Worm (Caenorhabditis elegans) whole organism, midembryonic: ENCODE data around the gene F40F8.11.

Experiments
- tab-1 ChIP-seq: fragments of 200-800 bp; sonication (Bioruptor generic); IDR thresholded peaks from 2 replicates; pipeline ENCODE4 v1.3.6; 2022; ENCODE audit warnings: missing genetic modification characterization, missing compliant biosample characterization
- ztf-23 ChIP-seq: fragments of 200-800 bp; sonication (Bioruptor generic); IDR thresholded peaks from 2 replicates; pipeline ENCODE4 v1.3.6; 2022; ENCODE audit warnings: missing genetic modification reagents, missing genetic modification characterization, missing compliant biosample characterization

DNA sequence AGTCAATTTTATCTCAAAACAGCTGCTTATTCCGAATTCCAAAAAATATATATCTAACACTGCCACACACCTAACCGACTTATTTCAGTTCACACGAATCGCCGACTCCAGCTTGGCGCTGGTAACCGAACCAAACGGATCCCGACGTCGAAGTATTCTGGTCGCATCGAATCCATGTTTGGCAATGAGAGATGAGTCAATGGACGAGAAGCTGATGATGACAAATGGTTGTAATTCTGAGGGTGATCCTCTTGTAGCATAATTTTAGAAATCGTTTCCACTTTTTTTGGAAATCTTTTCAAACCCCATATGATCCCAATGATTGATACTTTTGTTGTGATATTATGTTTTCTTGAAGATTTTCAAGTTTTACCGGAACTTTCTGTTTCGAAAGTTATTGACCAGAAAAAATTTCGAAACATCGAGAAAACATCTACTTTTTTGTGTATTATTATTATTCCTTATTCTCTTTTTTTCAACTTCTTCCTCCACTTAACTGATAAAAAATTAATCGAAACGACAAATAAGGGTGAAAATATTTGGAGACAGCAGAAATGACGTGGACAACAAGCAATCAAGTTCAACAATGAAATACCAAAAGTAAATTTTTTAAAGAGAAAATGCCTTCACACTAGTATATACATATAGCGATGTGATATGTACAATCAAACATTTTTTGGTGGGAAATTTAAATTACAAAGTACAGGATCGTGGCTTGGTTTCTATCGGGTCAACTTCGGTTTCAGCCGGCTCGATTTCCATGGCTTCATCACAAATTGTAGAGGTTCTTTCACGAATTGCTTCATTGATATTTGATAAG lies 17.7 kb upstream of the F40F8.11 start:
- TF ChIP-seq tab-1 (GFP tag; lab: Robert Waterston, UW) (no peak), ztf-23 (GFP tag; lab: Robert Waterston, UW) (no peak)
